Worm (Caenorhabditis elegans) whole organism, L1 larva: ENCODE results near the gene srlf-11.
A peak's percentile ranks its signal among the peaks of the same experiment; 100 is the strongest.

ENCODE experiments used
- C04F5.9 ChIP-seq: sonication (generic microtip); optimal IDR thresholded peaks from 2 replicates; lab custom pipeline; 2016; ENCODE audit warnings: missing genetic modification characterization, missing compliant biosample characterization
- C34B4.2 ChIP-seq: sonication (generic microtip); optimal IDR thresholded peaks from 2 replicates; lab custom pipeline; 2017; ENCODE audit warnings: mild to moderate bottlenecking, missing genetic modification characterization, missing compliant biosample characterization
- aha-1 ChIP-seq: fragments of 150-350 bp; optimal IDR thresholded peaks from 2 replicates; lab custom pipeline; 2014; ENCODE audit warnings: missing biosample characterization, missing genetic modification characterization
- alr-1 ChIP-seq: fragments of 200-800 bp; sonication (Bioruptor generic); optimal IDR thresholded peaks from 2 replicates; lab custom pipeline; 2018; ENCODE audit warnings: borderline replicate concordance, mild to moderate bottlenecking, missing genetic modification characterization, missing compliant biosample characterization
- blmp-1 ChIP-seq: fragments of 150-350 bp; optimal IDR thresholded peaks from 2 replicates; lab custom pipeline; 2014; ENCODE audit warnings: missing biosample characterization, missing genetic modification characterization
- ceh-90 ChIP-seq: sonication (generic microtip); optimal IDR thresholded peaks from 2 replicates; lab custom pipeline; 2016; ENCODE audit warnings: missing genetic modification characterization, missing compliant biosample characterization
- dpl-1 ChIP-seq, 3 experiments: fragments of 150-350 bp in 2 of 3; sonication (generic microtip) in 1 of 3; optimal IDR thresholded peaks; 2 replicates each; lab custom pipeline; 2014 to 2017; ENCODE audit warnings: missing biosample characterization in 3 of 3, missing genetic modification characterization in 3 of 3, missing genetic modification reagents in 3 of 3
- efl-3 ChIP-seq: fragments of 200-800 bp; sonication (Bioruptor generic); optimal IDR thresholded peaks from 2 replicates; lab custom pipeline; 2018; ENCODE audit warnings: mild to moderate bottlenecking, missing genetic modification characterization, missing compliant biosample characterization
- egl-13 ChIP-seq: sonication (generic microtip); optimal IDR thresholded peaks from 2 replicates; lab custom pipeline; 2016; ENCODE audit warnings: missing genotype, missing genetic modification reagents, missing genetic modification characterization, missing compliant biosample characterization
- elt-2 ChIP-seq: sonication (generic microtip); optimal IDR thresholded peaks from 2 replicates; lab custom pipeline; 2016; ENCODE audit warnings: missing genetic modification characterization, mild to moderate bottlenecking, inconsistent platforms, missing compliant biosample characterization, missing genetic modification reagents
- elt-3 ChIP-seq, 6 experiments: fragments of 150-350 bp in 1 of 6; sonication (generic microtip); optimal IDR thresholded peaks; 2 replicates each; lab custom pipeline; 2017 to 2018; ENCODE audit warnings: missing biosample characterization in 6 of 6, missing genetic modification characterization in 6 of 6, inconsistent platforms in 1 of 6
- ets-5 ChIP-seq: fragments of 200-800 bp; sonication (Bioruptor generic); IDR thresholded peaks from 2 replicates; pipeline ENCODE4 v1.3.6; 2022; ENCODE audit warnings: missing genetic modification characterization, missing compliant biosample characterization
- grh-1 ChIP-seq: fragments of 200-800 bp; sonication (Bioruptor generic); IDR thresholded peaks from 2 replicates; pipeline ENCODE4 v1.3.6; 2022; ENCODE audit warnings: missing genetic modification reagents, missing genetic modification characterization, missing compliant biosample characterization
- hlh-17 ChIP-seq: fragments of 200-800 bp; sonication (Bioruptor generic); optimal IDR thresholded peaks from 2 replicates; lab custom pipeline; 2018; ENCODE audit warnings: missing genetic modification characterization, mild to moderate bottlenecking, missing compliant biosample characterization, moderate library complexity, borderline replicate concordance
- hlh-4 ChIP-seq: sonication (generic microtip); optimal IDR thresholded peaks from 2 replicates; lab custom pipeline; 2016; ENCODE audit warnings: mild to moderate bottlenecking, missing genetic modification characterization, missing compliant biosample characterization
- lin-14 ChIP-seq: fragments of 200-800 bp; sonication (Bioruptor generic); optimal IDR thresholded peaks from 2 replicates; lab custom pipeline; 2018; ENCODE audit warnings: mild to moderate bottlenecking, missing genetic modification characterization, moderate library complexity, missing compliant biosample characterization
- lin-35 ChIP-seq, 2 experiments: fragments of 150-350 bp; optimal IDR thresholded peaks; 2 replicates each; lab custom pipeline; 2014; ENCODE audit warnings: missing biosample characterization in 2 of 2, missing genetic modification characterization in 2 of 2, missing genetic modification reagents in 2 of 2
- lir-3 ChIP-seq: sonication (generic microtip); optimal IDR thresholded peaks from 2 replicates; lab custom pipeline; 2016; ENCODE audit warnings: mild to moderate bottlenecking, missing genetic modification characterization, moderate library complexity, missing compliant biosample characterization; ENCODE audit not compliant: poor library complexity
- lsy-2 ChIP-seq, 2 experiments: fragments of 150-350 bp; optimal IDR thresholded peaks; 2 replicates each; lab custom pipeline; 2014; ENCODE audit warnings: missing biosample characterization in 2 of 2, missing genetic modification characterization in 2 of 2
- mdl-1 ChIP-seq, 2 experiments: fragments of 150-350 bp; optimal IDR thresholded peaks; 2 replicates each; lab custom pipeline; 2014 to 2017; ENCODE audit warnings: missing biosample characterization in 2 of 2, missing genetic modification characterization in 2 of 2, inconsistent platforms in 1 of 2
- mep-1 ChIP-seq: fragments of 150-350 bp; optimal IDR thresholded peaks from 2 replicates; lab custom pipeline; 2014; ENCODE audit warnings: missing biosample characterization, missing genetic modification characterization
- nhr-11 ChIP-seq: fragments of 150-350 bp; optimal IDR thresholded peaks from 2 replicates; lab custom pipeline; 2014; ENCODE audit warnings: missing biosample characterization, missing genetic modification characterization
- nhr-20 ChIP-seq: sonication (generic microtip); optimal IDR thresholded peaks from 2 replicates; lab custom pipeline; 2016; ENCODE audit warnings: mild to moderate bottlenecking, missing genetic modification characterization, missing compliant biosample characterization
- nhr-47 ChIP-seq: sonication (generic microtip); optimal IDR thresholded peaks from 2 replicates; lab custom pipeline; 2016; ENCODE audit warnings: mild to moderate bottlenecking, missing genetic modification characterization, moderate library complexity, missing compliant biosample characterization
- nhr-71 ChIP-seq: sonication (generic microtip); optimal IDR thresholded peaks from 2 replicates; lab custom pipeline; 2016; ENCODE audit warnings: mild to moderate bottlenecking, missing genetic modification characterization, moderate library complexity, missing compliant biosample characterization
- nhr-77 ChIP-seq: fragments of 150-350 bp; optimal IDR thresholded peaks from 2 replicates; lab custom pipeline; 2014; ENCODE audit warnings: missing biosample characterization, missing genetic modification characterization
- nhr-85 ChIP-seq: sonication (generic microtip); peaks from one replicate; lab custom pipeline; 2016; ENCODE audit warnings: missing genetic modification characterization, inconsistent platforms, missing compliant biosample characterization
- rnt-1 ChIP-seq: sonication (generic microtip); optimal IDR thresholded peaks from 2 replicates; lab custom pipeline; 2016; ENCODE audit warnings: mild to moderate bottlenecking, missing genetic modification characterization, moderate library complexity, missing compliant biosample characterization
- snpc-4 ChIP-seq: fragments of 150-350 bp; optimal IDR thresholded peaks from 2 replicates; lab custom pipeline; 2014; ENCODE audit warnings: missing biosample characterization, missing genetic modification characterization
- snu-23 ChIP-seq: sonication (generic microtip); optimal IDR thresholded peaks from 2 replicates; lab custom pipeline; 2016; ENCODE audit warnings: missing genetic modification characterization, missing compliant biosample characterization
- sox-4 ChIP-seq: sonication (generic microtip); optimal IDR thresholded peaks from 2 replicates; lab custom pipeline; 2016; ENCODE audit warnings: missing genetic modification characterization, missing compliant biosample characterization
- sptf-1 ChIP-seq: fragments of 150-350 bp; optimal IDR thresholded peaks from 2 replicates; lab custom pipeline; 2014; ENCODE audit warnings: missing biosample characterization, missing genetic modification characterization
- sup-37 ChIP-seq: fragments of 200-800 bp; sonication (Bioruptor generic); optimal IDR thresholded peaks from 2 replicates; lab custom pipeline; 2018; ENCODE audit warnings: mild to moderate bottlenecking, missing genetic modification characterization, missing compliant biosample characterization
- swsn-7 ChIP-seq: sonication (generic microtip); optimal IDR thresholded peaks from 2 replicates; lab custom pipeline; 2016; ENCODE audit warnings: missing genetic modification characterization, missing compliant biosample characterization
- tbx-2 ChIP-seq: sonication (generic microtip); optimal IDR thresholded peaks from 2 replicates; lab custom pipeline; 2016; ENCODE audit warnings: missing genetic modification characterization, missing compliant biosample characterization
- tlp-1 ChIP-seq: fragments of 150-350 bp; optimal IDR thresholded peaks from 2 replicates; lab custom pipeline; 2014; ENCODE audit warnings: missing biosample characterization, missing genetic modification characterization
- unc-30 ChIP-seq: sonication (generic microtip); optimal IDR thresholded peaks from 2 replicates; lab custom pipeline; 2017; ENCODE audit warnings: missing biosample characterization, missing genetic modification characterization
- unc-62 ChIP-seq: fragments of 150-350 bp; optimal IDR thresholded peaks from 2 replicates; lab custom pipeline; 2014; ENCODE audit warnings: missing biosample characterization, missing genetic modification reagents, missing genetic modification characterization
- unc-86 ChIP-seq: sonication (generic microtip); optimal IDR thresholded peaks from 2 replicates; lab custom pipeline; 2016; ENCODE audit warnings: missing genetic modification characterization, missing compliant biosample characterization
- unc-98 ChIP-seq: fragments of 200-800 bp; sonication (Bioruptor generic); IDR thresholded peaks from 2 replicates; pipeline ENCODE4 v1.3.6; 2022; ENCODE audit warnings: missing genetic modification characterization, missing compliant biosample characterization
- xbp-1 ChIP-seq: sonication (generic microtip); optimal IDR thresholded peaks from 2 replicates; lab custom pipeline; 2016; ENCODE audit warnings: missing genetic modification characterization, missing compliant biosample characterization
- ztf-11 ChIP-seq, 2 experiments: sonication (generic microtip); optimal IDR thresholded peaks; 2 replicates each; lab custom pipeline; 2016 to 2017; ENCODE audit warnings: missing genetic modification characterization in 2 of 2, missing biosample characterization in 1 of 2, missing compliant biosample characterization in 1 of 2

srlf-11 gene

DNA sequence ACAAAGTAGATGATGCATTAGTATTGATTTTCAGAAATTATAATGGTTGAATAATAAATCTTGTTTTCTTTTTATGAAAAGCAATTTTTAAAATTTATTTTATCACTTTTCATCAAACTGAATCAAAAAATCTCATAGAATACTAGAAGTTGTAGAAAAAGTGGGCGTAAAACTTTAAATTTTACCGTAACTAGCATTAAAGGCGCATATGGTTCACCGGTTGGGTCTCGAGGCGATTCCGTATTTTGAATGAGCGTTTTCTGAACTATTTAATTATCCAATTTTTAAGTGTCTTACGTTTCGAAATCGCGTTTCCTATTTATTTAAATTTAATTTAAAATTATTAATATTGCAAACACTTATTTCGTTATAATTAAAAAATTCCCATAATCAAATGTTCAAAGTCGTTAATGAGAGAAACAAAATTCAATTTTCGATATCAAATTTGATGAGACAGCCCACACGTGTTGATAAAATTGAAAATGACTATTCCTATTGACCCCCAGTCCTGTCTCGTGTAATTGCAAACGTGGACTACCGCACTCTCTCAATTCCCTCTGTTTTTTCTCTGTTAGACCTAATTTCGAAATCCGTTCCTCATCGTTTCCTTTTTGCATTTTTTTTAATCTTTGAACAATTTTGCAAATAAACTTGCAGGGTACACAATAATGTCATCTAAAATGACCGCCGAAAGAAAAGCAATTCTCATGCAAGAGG is 27.4 kb downstream of the srlf-11 start, which contains the start of the genes T11G6.2 and hars-1 (continued):
- TF ChIP-seq lir-3 (tag; lab: Kevin White, UChicago) (no peak), C04F5.9 (tag; lab: Kevin White, UChicago) (no peak), mdl-1 (tag; optimal IDR thresholded peaks at IDR 0.05; lab: Kevin White, UChicago) (peak in 1 of 2 experiments; percentile 61), swsn-7 (tag; lab: Kevin White, UChicago) (no peak), alr-1 (tag; lab: Kevin White, UChicago) (no peak), rnt-1 (tag; lab: Kevin White, UChicago) (no peak), lin-14 (GFP tag; lab: Kevin White, UChicago) (peak; percentile 56), dpl-1 (GFP tag; optimal IDR thresholded peaks at IDR 0.05; lab: Kevin White, UChicago) (peak; percentile 8 to 32 (median 13)), lin-35 (GFP tag; optimal IDR thresholded peaks at IDR 0.05; lab: Kevin White, UChicago) (peak; percentile 24 to 58), C34B4.2 (tag; lab: Kevin White, UChicago) (no peak), ets-5 (GFP tag; lab: Robert Waterston, UW) (no peak), nhr-47 (no peak), sptf-1 (tag; lab: Kevin White, UChicago) (no peak), mep-1 (tag; lab: Kevin White, UChicago) (peak; percentile 2), unc-62 (GFP tag; lab: Kevin White, UChicago) (no peak), tbx-2 (no peak), hlh-17 (GFP tag; lab: Kevin White, UChicago) (no peak), sox-4 (tag; lab: Kevin White, UChicago) (no peak), aha-1 (no peak), efl-3 (no peak)

- TF ChIP-seq dpl-1 (GFP tag; optimal IDR thresholded peaks at IDR 0.05; lab: Kevin White, UChicago), result no peak
- TF ChIP-seq tlp-1, result no peak
- no peak for TF ChIP-seq ceh-90 (tag; lab: Kevin White, UChicago)
- TF ChIP-seq unc-86, result no peak
- no peak for TF ChIP-seq unc-62 (GFP tag; lab: Kevin White, UChicago)
Observed at ce11 chrIV:10855946-10856345, 29.9 kb downstream of the srlf-11 start.

DNA sequence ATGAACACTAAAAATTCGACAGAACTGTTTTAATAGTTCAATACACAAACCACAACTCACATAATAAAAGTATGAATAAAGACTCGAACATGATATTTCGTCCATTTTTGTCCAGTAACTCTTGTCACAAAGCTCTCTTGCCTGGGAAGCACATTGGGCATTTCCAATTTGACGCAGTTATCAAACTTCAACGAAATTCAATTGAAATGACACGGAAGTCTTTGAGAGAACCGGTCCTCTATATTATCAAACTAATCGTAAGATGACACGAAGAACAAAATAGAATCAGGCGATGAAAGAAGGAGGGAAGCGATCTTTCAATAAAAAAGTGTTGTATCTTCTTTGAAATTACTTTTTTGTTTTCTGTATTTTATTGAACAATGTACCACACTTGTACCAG is 30.8 kb downstream of the srlf-11 start, which contains the start of gene T11G6.3:
Gene T11G6.3 (minus strand): TSS at position 189 of the 400 bp plus-strand sequence.
- no peak for TF ChIP-seq nhr-11 (tag; lab: Kevin White, UChicago)
- peak; percentile 19 for TF ChIP-seq snu-23 (GFP tag; lab: Kevin White, UChicago)
- no peak for TF ChIP-seq unc-62 (GFP tag; lab: Kevin White, UChicago)
- TF ChIP-seq sup-37, result no peak
- no peak for TF ChIP-seq snpc-4 (tag; lab: Kevin White, UChicago)
- TF ChIP-seq nhr-77 (tag; lab: Kevin White, UChicago), result no peak
- TF ChIP-seq lin-14 (GFP tag; lab: Kevin White, UChicago), result peak; percentile 41
- TF ChIP-seq mep-1 (tag; lab: Kevin White, UChicago), result no peak
- TF ChIP-seq tbx-2, result peak; percentile 17
- no peak for TF ChIP-seq sptf-1 (tag; lab: Kevin White, UChicago)
- TF ChIP-seq xbp-1 (tag; lab: Kevin White, UChicago), result no peak
- no peak for TF ChIP-seq egl-13
- TF ChIP-seq ztf-11 (tag; optimal IDR thresholded peaks at IDR 0.05; lab: Kevin White, UChicago), result no peak
- no peak for TF ChIP-seq grh-1
- peak in 1 of 2 experiments; percentile 7 for TF ChIP-seq lsy-2 (tag; optimal IDR thresholded peaks at IDR 0.05; lab: Kevin White, UChicago)
- no peak for TF ChIP-seq swsn-7 (tag; lab: Kevin White, UChicago)
- TF ChIP-seq hlh-4 (tag; lab: Kevin White, UChicago), result no peak
- no peak for TF ChIP-seq elt-2
- TF ChIP-seq unc-30 (tag; lab: Kevin White, UChicago), result no peak
- peak; percentile 66 for TF ChIP-seq nhr-85
- peak; percentile 19 for TF ChIP-seq nhr-20 (tag; lab: Kevin White, UChicago)
- TF ChIP-seq unc-98 (GFP tag; lab: Robert Waterston, UW), result no peak
- no peak for TF ChIP-seq nhr-47
- peak; percentile 34 for TF ChIP-seq blmp-1 (tag; lab: Kevin White, UChicago)
- peak in 2 of 6 experiments; percentile 2 to 19 for TF ChIP-seq elt-3 (tag; optimal IDR thresholded peaks at IDR 0.05; lab: Kevin White, UChicago)
- TF ChIP-seq nhr-71 (tag; lab: Kevin White, UChicago), result peak; percentile 4
- TF ChIP-seq, all 84 proteins: peak for 9
